Worm (Caenorhabditis elegans) whole organism, early embryonic: ENCODE measurements around the gene F43C11.16.

Experiments
- ama-1 ChIP-seq: fragments of 150-350 bp; optimal IDR thresholded peaks from 2 replicates; lab custom pipeline; 2014
- tbx-37 ChIP-seq: fragments of 200-800 bp; sonication (Bioruptor generic); conservative IDR thresholded peaks from 2 replicates; pipeline ENCODE4 v1.3.6; 2022; ENCODE audit warnings: missing genetic modification reagents, missing genetic modification characterization, missing compliant biosample characterization

- TF ChIP-seq tbx-37, result no peak
- TF ChIP-seq ama-1, result no peak
Observed at ce11 chrII:2372090-2372489, 12.2 kb upstream of the F43C11.16 start, which contains the start of gene F16G10.3.
